Fruit fly (Drosophila melanogaster): ENCODE measurements around the gene CG3437.

Gene CG3437

dm6 chr3L:9466595-9466994 lies 9.1 kb upstream of the CG3437 start (continued):
- peak; percentile 22 for TF ChIP-seq CG13296 (GFP tag; optimal IDR thresholded peaks at IDR 0.05)
- TF ChIP-seq CG2712 (tag; optimal IDR thresholded peaks at IDR 0.05): peak; percentile 37
- peak; percentile 8 for TF ChIP-seq Hsf (GFP tag; optimal IDR thresholded peaks at IDR 0.05)
- TF ChIP-seq phol (tag; optimal IDR thresholded peaks at IDR 0.05): peak; percentile 39
- peak; percentile 28 for TF ChIP-seq CG18262 (tag; optimal IDR thresholded peaks at IDR 0.05)
- TF ChIP-seq CG7556 (GFP tag; optimal IDR thresholded peaks at IDR 0.05): peak; percentile 74
- TF ChIP-seq ewg (GFP tag; optimal IDR thresholded peaks at IDR 0.05): no peak
- TF ChIP-seq bsh (GFP tag; optimal IDR thresholded peaks at IDR 0.05): peak in 1 of 2 experiments; percentile 29
- TF ChIP-seq CG12659 (GFP tag; optimal IDR thresholded peaks at IDR 0.05): peak; percentile 41
- TF ChIP-seq sug (tag; optimal IDR thresholded peaks at IDR 0.05): peak; percentile 16
- peak; percentile 75 for TF ChIP-seq CG2678 (tag; optimal IDR thresholded peaks at IDR 0.05)
- no peak for TF ChIP-seq kah (GFP tag; optimal IDR thresholded peaks at IDR 0.05)
- TF ChIP-seq az2 (GFP tag; optimal IDR thresholded peaks at IDR 0.05): peak; percentile 15
- TF ChIP-seq CG15696 (tag; optimal IDR thresholded peaks at IDR 0.05): no peak
- peak; percentile 12 for TF ChIP-seq CG5180 (GFP tag; optimal IDR thresholded peaks at IDR 0.05)
- peak; percentile 32 for TF ChIP-seq Hmr (GFP tag; optimal IDR thresholded peaks at IDR 0.05)
- TF ChIP-seq CG11504 (tag; optimal IDR thresholded peaks at IDR 0.05): peak; percentile 69
- peak in 1 of 3 experiments; percentile 2 for TF ChIP-seq lola (GFP tag; optimal IDR thresholded peaks at IDR 0.05)
- TF ChIP-seq Med (GFP tag): peak; percentile 55
- TF ChIP-seq E2f2 (GFP tag; IDR thresholded peaks at IDR 0.05): no peak
- TF ChIP-seq Asciz (GFP tag; optimal IDR thresholded peaks at IDR 0.05): peak; percentile 7
- TF ChIP-seq tio (GFP tag; optimal IDR thresholded peaks at IDR 0.05): peak; percentile 7
- TF ChIP-seq unpg (GFP tag; optimal IDR thresholded peaks at IDR 0.05): peak; percentile 27
- TF ChIP-seq Ssrp (tag; optimal IDR thresholded peaks at IDR 0.05): peak; percentile 17
- TF ChIP-seq Oli (tag; optimal IDR thresholded peaks at IDR 0.05): peak; percentile 48
- TF ChIP-seq lab (GFP tag; optimal IDR thresholded peaks at IDR 0.05): peak; percentile 52
- no peak for TF ChIP-seq CG16815 (GFP tag; optimal IDR thresholded peaks at IDR 0.05)
- TF ChIP-seq Xbp1 (GFP tag; optimal IDR thresholded peaks at IDR 0.05): peak; percentile 11
- peak; percentile 12 for TF ChIP-seq CG4424 (GFP tag; optimal IDR thresholded peaks at IDR 0.05)
- TF ChIP-seq CG17359 (tag; optimal IDR thresholded peaks at IDR 0.05): peak; percentile 4
- peak; percentile 29 for TF ChIP-seq CG6765 (GFP tag; optimal IDR thresholded peaks at IDR 0.05)
- TF ChIP-seq CG18599 (GFP tag; optimal IDR thresholded peaks at IDR 0.05): peak; percentile 58
- TF ChIP-seq CG2120 (GFP tag; optimal IDR thresholded peaks at IDR 0.05): peak; percentile 47
- no peak for TF ChIP-seq CG4617 (GFP tag; optimal IDR thresholded peaks at IDR 0.05; ENCODE audit: borderline replicate concordance)
- TF ChIP-seq CG12391 (tag; optimal IDR thresholded peaks at IDR 0.05): peak; percentile 56
- TF ChIP-seq CG1233 (GFP tag; optimal IDR thresholded peaks at IDR 0.05): peak; percentile 31
- no peak for TF ChIP-seq corto (GFP tag; optimal IDR thresholded peaks at IDR 0.05)
- peak; percentile 10 for TF ChIP-seq CG9437 (GFP tag; optimal IDR thresholded peaks at IDR 0.05)
- peak; percentile 41 for TF ChIP-seq CG8924 (tag; optimal IDR thresholded peaks at IDR 0.05)
- no peak for TF ChIP-seq disco-r (GFP tag; optimal IDR thresholded peaks at IDR 0.05)
- no peak for TF ChIP-seq Lim3 (GFP tag; IDR thresholded peaks at IDR 0.05)
- no peak for TF ChIP-seq cas (GFP tag; IDR thresholded peaks at IDR 0.05)
- TF ChIP-seq HLH4C (GFP tag; IDR thresholded peaks at IDR 0.05; ENCODE audit: partially characterized antibody): no peak
- TF ChIP-seq CG18619 (GFP tag; optimal IDR thresholded peaks at IDR 0.05): peak; percentile 26
- TF ChIP-seq CG13775 (GFP tag; optimal IDR thresholded peaks at IDR 0.05): peak; percentile 15
- peak; percentile 35 for TF ChIP-seq nmo (GFP tag; optimal IDR thresholded peaks at IDR 0.05)
- TF ChIP-seq CG10147 (GFP tag; optimal IDR thresholded peaks at IDR 0.05): peak; percentile 34
- TF ChIP-seq Sox102F (GFP tag; optimal IDR thresholded peaks at IDR 0.05): peak; percentile 38
